Worm (Caenorhabditis elegans): Measurements from ENCODE around the gene srh-236.

The srh-236 gene

ce11 chrV:17208045-17208444, 3.8 kb downstream of the srh-236 start, which contains the start of gene Y68A4A.13:
Gene Y68A4A.13, minus strand, starts transcription at chrV:17208145.
- TF ChIP-seq ztf-11 (tag; optimal IDR thresholded peaks at IDR 0.05) (no peak), unc-39 (tag; optimal IDR thresholded peaks at IDR 0.05) (no peak), ceh-82 (tag; optimal IDR thresholded peaks at IDR 0.05) (no peak), fos-1 (tag; optimal IDR thresholded peaks at IDR 0.05) (no peak), nhr-6 (tag; optimal IDR thresholded peaks at IDR 0.05) (no peak), aly-2 (tag; optimal IDR thresholded peaks at IDR 0.05) (no peak), lin-13 (GFP tag; optimal IDR thresholded peaks at IDR 0.05) (no peak), snpc-4 (tag; optimal IDR thresholded peaks at IDR 0.05) (no peak), nhr-237 (tag; optimal IDR thresholded peaks at IDR 0.05) (no peak), nhr-10 (tag; optimal IDR thresholded peaks at IDR 0.05) (no peak), unc-62 (GFP tag; optimal IDR thresholded peaks at IDR 0.05) (no peak), elt-1 (tag; optimal IDR thresholded peaks at IDR 0.05) (no peak), peb-1 (tag; optimal IDR thresholded peaks at IDR 0.05) (no peak), elt-3 (tag; optimal IDR thresholded peaks at IDR 0.05) (no peak), unc-55 (GFP tag; optimal IDR thresholded peaks at IDR 0.05) (no peak), sma-3 (GFP tag; optimal IDR thresholded peaks at IDR 0.05) (no peak), egl-27 (tag; optimal IDR thresholded peaks at IDR 0.05) (no peak), gmeb-1 (tag; optimal IDR thresholded peaks at IDR 0.05) (no peak)

ce11 chrV:17206469-17206868, 5.4 kb downstream of the srh-236 start:
- TF ChIP-seq lin-13 (GFP tag; optimal IDR thresholded peaks at IDR 0.05) (no peak), sma-3 (GFP tag; optimal IDR thresholded peaks at IDR 0.05) (no peak), zag-1 (tag; optimal IDR thresholded peaks at IDR 0.05) (no peak), mdl-1 (tag; optimal IDR thresholded peaks at IDR 0.05) (no peak), nhr-237 (tag; optimal IDR thresholded peaks at IDR 0.05) (no peak), aly-2 (tag; optimal IDR thresholded peaks at IDR 0.05) (no peak), nhr-25 (tag; optimal IDR thresholded peaks at IDR 0.05) (no peak), fos-1 (tag; optimal IDR thresholded peaks at IDR 0.05) (no peak), C34F6.9 (tag; optimal IDR thresholded peaks at IDR 0.05) (no peak), egl-27 (tag; optimal IDR thresholded peaks at IDR 0.05) (no peak), ZK546.5 (tag; optimal IDR thresholded peaks at IDR 0.05) (no peak), snpc-4 (tag; optimal IDR thresholded peaks at IDR 0.05) (no peak), unc-39 (tag; optimal IDR thresholded peaks at IDR 0.05) (no peak), ztf-11 (tag; optimal IDR thresholded peaks at IDR 0.05) (no peak), ceh-16 (tag; optimal IDR thresholded peaks at IDR 0.05) (no peak), gmeb-1 (tag; optimal IDR thresholded peaks at IDR 0.05) (no peak), R02D3.7 (tag; optimal IDR thresholded peaks at IDR 0.05) (no peak), unc-55 (GFP tag; optimal IDR thresholded peaks at IDR 0.05) (no peak)

ce11 chrV:17201847-17202246, 10.0 kb downstream of the srh-236 start, which contains the start of gene Y68A4A.10:
Gene Y68A4A.10, plus strand, starts transcription at chrV:17202147.
- TF ChIP-seq Y55F3AM.14 (GFP tag; optimal IDR thresholded peaks at IDR 0.05) (no peak), sma-3 (GFP tag; optimal IDR thresholded peaks at IDR 0.05) (no peak), nhr-23 (tag; optimal IDR thresholded peaks at IDR 0.05) (no peak), C34F6.9 (tag; optimal IDR thresholded peaks at IDR 0.05) (no peak), F13H6.1 (tag; optimal IDR thresholded peaks at IDR 0.05) (no peak), mab-5 (tag; optimal IDR thresholded peaks at IDR 0.05) (no peak), lin-11 (tag; optimal IDR thresholded peaks at IDR 0.05) (no peak), aly-2 (tag; optimal IDR thresholded peaks at IDR 0.05) (no peak), lin-39 (tag; optimal IDR thresholded peaks at IDR 0.05) (no peak), elt-3 (tag; optimal IDR thresholded peaks at IDR 0.05) (no peak), ZK546.5 (tag; optimal IDR thresholded peaks at IDR 0.05) (no peak), lin-13 (GFP tag; optimal IDR thresholded peaks at IDR 0.05) (no peak), lsy-2 (tag; optimal IDR thresholded peaks at IDR 0.05) (no peak), blmp-1 (tag; optimal IDR thresholded peaks at IDR 0.05; ENCODE audit: insufficient read depth) (no peak), nhr-11 (tag; optimal IDR thresholded peaks at IDR 0.05) (no peak), unc-55 (GFP tag; optimal IDR thresholded peaks at IDR 0.05) (no peak), elt-1 (tag; optimal IDR thresholded peaks at IDR 0.05) (no peak)

ce11 chrV:17198926-17199325, 12.9 kb downstream of the srh-236 start, which contains the start of gene srz-96:
Gene srz-96, plus strand, starts transcription at chrV:17199226.
- TF ChIP-seq ceh-16 (tag; optimal IDR thresholded peaks at IDR 0.05) (no peak), unc-62 (GFP tag; optimal IDR thresholded peaks at IDR 0.05) (no peak), elt-1 (tag; optimal IDR thresholded peaks at IDR 0.05) (no peak), fos-1 (tag; optimal IDR thresholded peaks at IDR 0.05) (no peak), lin-13 (GFP tag; optimal IDR thresholded peaks at IDR 0.05) (no peak), nhr-12 (tag; optimal IDR thresholded peaks at IDR 0.05) (no peak), crh-2 (tag; optimal IDR thresholded peaks at IDR 0.05) (no peak), blmp-1 (tag; optimal IDR thresholded peaks at IDR 0.05; ENCODE audit: insufficient read depth) (no peak), mbf-1 (tag; optimal IDR thresholded peaks at IDR 0.05) (no peak), unc-39 (tag; optimal IDR thresholded peaks at IDR 0.05) (no peak), F13H6.1 (tag; optimal IDR thresholded peaks at IDR 0.05) (no peak)

Measured in whole organism, L2 larva.